Worm (Caenorhabditis elegans): ENCODE measurements around the gene F41E7.9.

DNA sequence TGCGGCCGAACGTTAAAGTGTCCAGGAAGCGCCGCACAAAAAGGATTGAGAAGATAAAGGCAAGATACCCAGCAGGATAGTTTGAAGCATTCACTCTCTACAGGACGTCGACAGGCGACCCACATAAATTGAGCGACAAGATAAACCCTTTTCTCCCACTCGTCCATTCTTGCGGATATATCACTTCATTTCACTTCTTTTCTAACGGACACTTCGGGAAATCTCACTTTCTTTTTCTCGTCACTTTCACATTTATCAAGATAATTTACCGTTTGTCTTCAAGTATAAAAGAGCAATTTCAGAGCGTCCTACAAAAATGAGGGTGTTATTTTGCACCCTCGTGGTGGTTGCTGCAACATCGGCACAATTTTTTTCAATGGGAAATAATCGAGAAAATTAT, 1.8 kb upstream of the F41E7.9 start, which contains the start of gene R07E3.6:
- no peak for TF ChIP-seq unc-86 (tag; optimal IDR thresholded peaks at IDR 0.05)
- TF ChIP-seq isw-1 (GFP tag; IDR thresholded peaks at IDR 0.05): no peak
- no peak for TF ChIP-seq alr-1 (tag; optimal IDR thresholded peaks at IDR 0.05; ENCODE audit: borderline replicate concordance)
- no peak for TF ChIP-seq skn-1 (tag; optimal IDR thresholded peaks at IDR 0.05)
- no peak for TF ChIP-seq mab-9 (GFP tag; IDR thresholded peaks at IDR 0.05)
- no peak for TF ChIP-seq nhr-12 (tag; optimal IDR thresholded peaks at IDR 0.05)

All from whole organism, L1 larva.